Worm (Caenorhabditis elegans): Measurements from ENCODE around the gene ifd-1.
A peak's percentile ranks its signal among the peaks of the same experiment; 100 is the strongest.

Gene ifd-1

ce11 chrX:8786687-8787086 is 37.6 kb downstream of the ifd-1 start:
- TF ChIP-seq arid-1 (GFP tag; conservative IDR thresholded peaks at IDR 0.05) (no peak), nhr-11 (tag; optimal IDR thresholded peaks at IDR 0.05) (peak; percentile 36), Y48G9A.11 (GFP tag; IDR thresholded peaks at IDR 0.05) (no peak), daf-16 (GFP tag; optimal IDR thresholded peaks at IDR 0.05) (peak in 1 of 2 experiments; percentile 44), daf-16 (tag; optimal IDR thresholded peaks at IDR 0.05) (no peak)

ce11 chrX:8784234-8784633 is 40.0 kb downstream of the ifd-1 start, which contains the start of gene ZK721.3:
ZK721.3 (plus strand) TSS chrX:8784534.
- no peak for TF ChIP-seq ceh-82 (tag; optimal IDR thresholded peaks at IDR 0.05)
- TF ChIP-seq aha-1 (tag): peak; percentile 50
- TF ChIP-seq unc-62 (GFP tag; optimal IDR thresholded peaks at IDR 0.05 in 1 of 2): peak in 1 of 2 experiments; percentile 45
- no peak for TF ChIP-seq unc-62 (tag; optimal IDR thresholded peaks at IDR 0.05)

ce11 chrX:8778558-8778957 is 45.7 kb downstream of the ifd-1 start, which contains the start of gene ZK721.4:
ZK721.4 (plus strand) TSS chrX:8778858.
- TF ChIP-seq dmd-6 (GFP tag; IDR thresholded peaks at IDR 0.05) (no peak), nhr-41 (GFP tag; IDR thresholded peaks at IDR 0.05) (no peak), zip-2 (tag; optimal IDR thresholded peaks at IDR 0.05) (no peak), nhr-111 (GFP tag; optimal IDR thresholded peaks at IDR 0.05) (no peak), hmg-1.1 (GFP tag; IDR thresholded peaks at IDR 0.05) (no peak), saeg-2 (GFP tag; IDR thresholded peaks at IDR 0.05) (no peak), nhr-42 (GFP tag; IDR thresholded peaks at IDR 0.05) (no peak), Y105C5A.15 (GFP tag; IDR thresholded peaks at IDR 0.05) (no peak), F26F4.8 (GFP tag; conservative IDR thresholded peaks at IDR 0.05) (no peak)

All from whole organism, L4 larva.